Worm (Caenorhabditis elegans) whole organism, L4 larva: ENCODE data around the gene ppm-1.H.

Source experiments
- F10B5.3 ChIP-seq: sonication (generic microtip); optimal IDR thresholded peaks from 2 replicates; lab custom pipeline; 2016; ENCODE audit warnings: mild to moderate bottlenecking, missing genetic modification characterization, missing compliant biosample characterization
- F44E2.7 ChIP-seq: fragments of 200-800 bp; sonication (Bioruptor generic); IDR thresholded peaks from 2 replicates; pipeline ENCODE4 v2.1.2; 2022; ENCODE audit warnings: missing genetic modification characterization, missing compliant biosample characterization
- F49E8.2 ChIP-seq: sonication (generic microtip); optimal IDR thresholded peaks from 2 replicates; lab custom pipeline; 2016; ENCODE audit warnings: missing compliant biosample characterization, mild to moderate bottlenecking, missing genetic modification characterization, borderline replicate concordance
- T20F7.1 ChIP-seq: fragments of 200-800 bp; sonication (Bioruptor generic); optimal IDR thresholded peaks from 2 replicates; lab custom pipeline; 2018; ENCODE audit warnings: mild to moderate bottlenecking, missing genetic modification characterization, missing compliant biosample characterization
- ZK546.5 ChIP-seq, 2 experiments: sonication (generic microtip); optimal IDR thresholded peaks; 2 replicates each; lab custom pipeline; 2017; ENCODE audit warnings: missing biosample characterization in 2 of 2, missing genetic modification characterization in 2 of 2
- aha-1 ChIP-seq: fragments of 150-350 bp; peaks from one replicate; lab custom pipeline; 2014; ENCODE audit warnings: missing biosample characterization, missing genetic modification characterization
- aly-2 ChIP-seq: sonication (generic microtip); optimal IDR thresholded peaks from 2 replicates; lab custom pipeline; 2018; ENCODE audit warnings: missing biosample characterization, missing genetic modification characterization
- ama-1 ChIP-seq: fragments of 150-350 bp; optimal IDR thresholded peaks from 2 replicates; lab custom pipeline; 2014; ENCODE audit warnings: inconsistent platforms, mixed read lengths
- arid-1 ChIP-seq: fragments of 200-800 bp; sonication (Bioruptor generic); conservative IDR thresholded peaks from 2 replicates; pipeline ENCODE4 v1.3.6; 2022; ENCODE audit warnings: missing genetic modification reagents, missing genetic modification characterization, missing compliant biosample characterization
- ceh-32 ChIP-seq: sonication (generic microtip); optimal IDR thresholded peaks from 2 replicates; lab custom pipeline; 2016; ENCODE audit warnings: mild to moderate bottlenecking, missing genetic modification characterization, missing compliant biosample characterization; ENCODE audit not compliant: poor library complexity
- ces-1 ChIP-seq: fragments of 150-350 bp; sonication (generic microtip); optimal IDR thresholded peaks from 4 replicates; lab custom pipeline; 2014; ENCODE audit warnings: missing biosample characterization, missing genetic modification reagents, missing genetic modification characterization
- daf-16 ChIP-seq, 3 experiments: sonication (generic microtip); optimal IDR thresholded peaks; 2 replicates each; lab custom pipeline; 2016 to 2017; ENCODE audit warnings: missing genetic modification characterization in 3 of 3, missing genetic modification reagents in 3 of 3, mild to moderate bottlenecking in 2 of 3, missing compliant biosample characterization in 2 of 3, missing biosample characterization in 1 of 3, moderate library complexity in 1 of 3
- dmd-6 ChIP-seq: fragments of 200-800 bp; sonication (Bioruptor generic); IDR thresholded peaks from 2 replicates; pipeline ENCODE4 v1.3.6; 2022; ENCODE audit warnings: missing genetic modification reagents, missing genetic modification characterization, missing compliant biosample characterization
- dve-1 ChIP-seq: sonication (generic microtip); optimal IDR thresholded peaks from 2 replicates; lab custom pipeline; 2017; ENCODE audit warnings: antibody characterized with exemption, mild to moderate bottlenecking, missing genetic modification characterization, missing compliant biosample characterization; ENCODE audit not compliant: insufficient read depth
- fkh-10 ChIP-seq: fragments of 150-350 bp; optimal IDR thresholded peaks from 2 replicates; lab custom pipeline; 2014; ENCODE audit warnings: missing biosample characterization, missing genetic modification reagents, missing genetic modification characterization
- fos-1 ChIP-seq: fragments of 150-350 bp; optimal IDR thresholded peaks from 2 replicates; lab custom pipeline; 2014; ENCODE audit warnings: missing biosample characterization, missing genetic modification characterization
- hif-1 ChIP-seq, 2 experiments: sonication (generic microtip); optimal IDR thresholded peaks; 2 replicates each; lab custom pipeline; 2016 to 2017; ENCODE audit warnings: missing compliant biosample characterization in 2 of 2, missing genetic modification characterization in 2 of 2, missing genetic modification reagents in 2 of 2, missing genotype in 2 of 2, mild to moderate bottlenecking in 1 of 2
- hlh-11 ChIP-seq: fragments of 200-800 bp; sonication (Bioruptor generic); optimal IDR thresholded peaks from 2 replicates; lab custom pipeline; 2018; ENCODE audit warnings: mild to moderate bottlenecking, missing genetic modification characterization, missing compliant biosample characterization
- hmg-1.1 ChIP-seq: fragments of 200-800 bp; sonication (Bioruptor generic); IDR thresholded peaks from 2 replicates; pipeline ENCODE4 v1.3.6; 2022; ENCODE audit warnings: missing genetic modification reagents, missing genetic modification characterization, missing compliant biosample characterization
- lim-7 ChIP-seq: fragments of 200-800 bp; sonication (Bioruptor generic); IDR thresholded peaks from 2 replicates; pipeline ENCODE4 v1.3.6; 2022; ENCODE audit warnings: missing genetic modification characterization, missing compliant biosample characterization
- lsy-2 ChIP-seq, 2 experiments: fragments of 150-350 bp in 1 of 2; sonication (generic microtip) in 1 of 2; optimal IDR thresholded peaks; 2 replicates each; lab custom pipeline; 2014 to 2017; ENCODE audit warnings: missing biosample characterization in 2 of 2, missing genetic modification characterization in 2 of 2
- mes-2 ChIP-seq: sonication (generic microtip); optimal IDR thresholded peaks from 2 replicates; lab custom pipeline; 2016; ENCODE audit warnings: missing genotype, mild to moderate bottlenecking, missing genetic modification characterization, missing compliant biosample characterization; ENCODE audit not compliant: poor library complexity, severe bottlenecking
- nhr-11 ChIP-seq: fragments of 150-350 bp; optimal IDR thresholded peaks from 2 replicates; lab custom pipeline; 2014; ENCODE audit warnings: missing biosample characterization, missing genetic modification characterization
- nhr-28 ChIP-seq: fragments of 150-350 bp; optimal IDR thresholded peaks from 2 replicates; lab custom pipeline; 2014; ENCODE audit warnings: missing biosample characterization, missing genetic modification characterization
- nhr-6 ChIP-seq: fragments of 150-350 bp; optimal IDR thresholded peaks from 2 replicates; lab custom pipeline; 2014; ENCODE audit warnings: missing biosample characterization, missing genetic modification characterization
- nhr-77 ChIP-seq: fragments of 150-350 bp; optimal IDR thresholded peaks from 2 replicates; lab custom pipeline; 2014; ENCODE audit warnings: missing biosample characterization, missing genetic modification characterization
- php-3 ChIP-seq: fragments of 200-800 bp; sonication (Bioruptor generic); IDR thresholded peaks from 2 replicates; pipeline ENCODE4 v1.3.6; 2022; ENCODE audit warnings: missing genetic modification reagents, missing genetic modification characterization, missing compliant biosample characterization
- saeg-2 ChIP-seq: fragments of 200-800 bp; sonication (Bioruptor generic); IDR thresholded peaks from 2 replicates; pipeline ENCODE4 v1.3.6; 2022; ENCODE audit warnings: missing genetic modification reagents, missing genetic modification characterization, missing compliant biosample characterization
- sdz-12 ChIP-seq: fragments of 200-800 bp; sonication (Bioruptor generic); optimal IDR thresholded peaks from 2 replicates; lab custom pipeline; 2018; ENCODE audit warnings: mild to moderate bottlenecking, missing genetic modification characterization, missing compliant biosample characterization
- set-16 ChIP-seq: fragments of 200-800 bp; sonication (Bioruptor generic); IDR thresholded peaks from 2 replicates; pipeline ENCODE4 v1.3.6; 2022; ENCODE audit warnings: missing genetic modification reagents, missing genetic modification characterization, missing compliant biosample characterization
- spr-1 ChIP-seq: sonication (generic microtip); optimal IDR thresholded peaks from 2 replicates; lab custom pipeline; 2016; ENCODE audit warnings: mild to moderate bottlenecking, missing genetic modification characterization, missing compliant biosample characterization
- unc-130 ChIP-seq: sonication (generic microtip); optimal IDR thresholded peaks from 2 replicates; lab custom pipeline; 2016; ENCODE audit warnings: missing genetic modification reagents, missing genetic modification characterization, missing compliant biosample characterization
- unc-62 ChIP-seq, 3 experiments: fragments of 150-350 bp in 1 of 3; sonication (generic microtip); optimal IDR thresholded peaks in 2 of 3; peaks in 1 of 3; 1 replicate in 1 of 3; 2 replicates in 2 of 3; lab custom pipeline; 2014 to 2017; ENCODE audit warnings: missing biosample characterization in 3 of 3, missing genetic modification characterization in 3 of 3, missing genetic modification reagents in 3 of 3, missing genotype in 1 of 3
- vab-7 ChIP-seq: fragments of 200-800 bp; sonication (Bioruptor generic); IDR thresholded peaks from 2 replicates; pipeline ENCODE4 v1.3.6; 2022; ENCODE audit warnings: missing genetic modification reagents, missing genetic modification characterization, missing compliant biosample characterization
- zip-2 ChIP-seq: fragments of 150-350 bp; optimal IDR thresholded peaks from 2 replicates; lab custom pipeline; 2014; ENCODE audit warnings: missing biosample characterization, missing genetic modification characterization
- ztf-11 ChIP-seq: fragments of 150-350 bp; optimal IDR thresholded peaks from 2 replicates; lab custom pipeline; 2014; ENCODE audit warnings: missing biosample characterization, missing genetic modification characterization
- ztf-7 ChIP-seq: fragments of 150-350 bp; optimal IDR thresholded peaks from 2 replicates; lab custom pipeline; 2014; ENCODE audit warnings: missing biosample characterization, missing genetic modification characterization

The ppm-1.H gene

DNA sequence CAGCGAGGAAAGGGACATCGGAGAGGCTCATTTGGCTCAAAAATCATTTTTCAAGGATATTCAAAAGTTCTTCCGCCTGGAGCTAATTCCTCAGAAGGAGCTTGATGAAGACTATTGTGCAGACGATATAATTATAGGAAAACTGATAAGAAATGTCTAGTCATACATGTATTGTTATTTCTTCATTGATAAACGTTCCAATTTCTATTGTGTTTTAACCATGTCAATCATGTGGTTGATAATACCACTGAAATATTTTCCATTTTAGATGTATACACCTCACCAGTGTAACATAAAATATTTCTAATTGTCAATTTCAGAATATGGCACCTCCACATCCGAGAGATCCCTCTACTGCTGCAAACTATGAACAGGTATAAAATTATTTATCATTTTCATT is 11.2 kb upstream of the ppm-1.H start, which contains the start of gene ltah-1.1:
TSS of gene ltah-1.1 (plus strand) at position 283 of the 400 bp plus-strand sequence.
- TF ChIP-seq hlh-11 (tag; lab: Kevin White, UChicago) (peak; percentile 2), dmd-6 (GFP tag; lab: Robert Waterston, UW) (peak; percentile 42; the same call in 1 of the 2 replicates), nhr-28 (tag; lab: Kevin White, UChicago) (peak; percentile 20), F49E8.2 (tag; lab: Kevin White, UChicago) (no peak), lsy-2 (tag; optimal IDR thresholded peaks at IDR 0.05; lab: Kevin White, UChicago) (no peak), hmg-1.1 (GFP tag; lab: Robert Waterston, UW) (no peak), aha-1 (tag; lab: Kevin White, UChicago) (no peak), dve-1 (tag; lab: Kevin White, UChicago) (peak; percentile 27), hif-1 (tag; optimal IDR thresholded peaks at IDR 0.05; lab: Kevin White, UChicago) (no peak), ama-1 (no peak), set-16 (GFP tag; lab: Robert Waterston, UW) (no peak), fos-1 (tag; lab: Kevin White, UChicago) (no peak), aly-2 (tag; lab: Kevin White, UChicago) (no peak), daf-16 (GFP tag; optimal IDR thresholded peaks at IDR 0.05; lab: Kevin White, UChicago) (no peak), daf-16 (tag; optimal IDR thresholded peaks at IDR 0.05; lab: Kevin White, UChicago) (peak; percentile 16)

DNA sequence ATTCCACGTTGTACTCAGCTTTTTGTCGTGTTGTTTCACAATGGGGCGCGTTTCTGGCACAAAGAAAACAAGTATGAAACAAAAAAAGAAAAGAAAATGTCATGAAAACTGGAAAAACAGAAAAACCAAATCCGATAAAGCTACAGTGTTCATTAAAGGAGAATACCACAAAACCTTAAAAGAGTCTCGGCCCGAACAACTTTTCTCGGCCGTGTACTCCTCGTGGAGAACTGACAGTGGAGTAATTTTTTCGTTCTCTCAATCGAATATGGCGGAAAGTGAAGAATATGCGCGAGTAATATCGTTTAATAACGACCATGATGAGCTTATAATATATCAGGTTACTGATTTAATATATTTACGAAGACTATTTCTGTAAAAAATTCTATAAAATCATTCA is 10.4 kb upstream of the ppm-1.H start, which contains the start of the genes tag-335 and vkmt-1:
TSS of gene tag-335 (minus strand) at position 88 of the 400 bp plus-strand sequence.
TSS of gene vkmt-1 (plus strand) at position 219 of the 400 bp plus-strand sequence.
- TF ChIP-seq ztf-7 (tag; lab: Kevin White, UChicago) (no peak), lsy-2 (tag; optimal IDR thresholded peaks at IDR 0.05; lab: Kevin White, UChicago) (peak in 1 of 2 experiments; percentile 72), mes-2 (peak; percentile 88), ama-1 (no peak), zip-2 (tag; lab: Kevin White, UChicago) (no peak), saeg-2 (GFP tag; lab: Robert Waterston, UW) (no peak), nhr-6 (peak; percentile 20), aly-2 (tag; lab: Kevin White, UChicago) (no peak), hif-1 (tag; optimal IDR thresholded peaks at IDR 0.05; lab: Kevin White, UChicago) (peak in 1 of 2 experiments; percentile 11), unc-130 (GFP tag; lab: Kevin White, UChicago) (peak; percentile 50), F49E8.2 (tag; lab: Kevin White, UChicago) (no peak), unc-62 (GFP tag; optimal IDR thresholded peaks at IDR 0.05 in 1 of 2; lab: Kevin White, UChicago) (peak in 1 of 2 experiments; percentile 84), unc-62 (tag; optimal IDR thresholded peaks at IDR 0.05; lab: Kevin White, UChicago) (no peak)

DNA sequence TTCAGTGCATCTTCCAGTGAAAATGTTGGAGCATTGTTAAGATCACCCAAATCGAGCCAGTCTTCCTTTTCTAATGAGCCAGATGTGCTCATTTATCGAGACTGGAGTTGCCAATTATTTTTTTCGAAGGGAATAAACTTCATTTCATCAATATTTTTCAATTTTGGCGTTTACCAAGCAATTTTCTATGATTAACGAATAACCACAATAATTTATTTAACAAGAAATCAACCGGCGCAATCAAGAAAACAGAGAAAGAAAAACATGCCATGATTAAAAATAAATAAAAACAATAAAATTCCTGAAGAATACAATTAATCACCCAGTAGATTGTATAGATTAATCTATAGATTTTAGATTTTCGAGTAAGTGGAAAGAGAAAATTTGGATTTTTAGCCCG is 7.8 kb upstream of the ppm-1.H start, which contains the start of gene vps-8:
TSS of gene vps-8 (minus strand) at position 101 of the 400 bp plus-strand sequence.
- no peak for TF ChIP-seq ceh-32 (tag; lab: Kevin White, UChicago)
- TF ChIP-seq arid-1, result no peak
- TF ChIP-seq ztf-7 (tag; lab: Kevin White, UChicago), result no peak
- TF ChIP-seq ztf-11 (tag; lab: Kevin White, UChicago), result no peak

DNA sequence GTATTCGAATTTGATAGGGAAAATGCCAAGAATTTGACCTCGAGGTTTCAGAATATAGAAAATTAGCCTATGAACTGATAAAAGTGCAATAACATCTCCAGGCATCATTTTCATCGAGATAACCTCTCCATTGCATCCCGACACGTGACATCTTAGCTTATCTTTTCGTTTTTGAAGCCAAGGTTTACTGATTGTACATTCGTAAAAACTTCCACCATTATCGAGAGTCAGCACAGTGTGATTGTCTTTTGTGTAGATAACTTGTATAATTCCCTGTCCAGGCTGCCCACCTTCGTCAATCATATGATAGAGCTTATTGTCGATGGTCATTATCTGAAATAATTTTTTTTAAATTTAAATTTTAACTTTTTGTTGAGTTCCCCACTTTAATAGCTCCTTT is 6.2 kb upstream of the ppm-1.H start:
- TF ChIP-seq lim-7 (GFP tag; lab: Robert Waterston, UW) (no peak), nhr-11 (tag; lab: Kevin White, UChicago) (no peak), F44E2.7 (no peak), sdz-12 (GFP tag; lab: Kevin White, UChicago) (no peak), php-3 (no peak), T20F7.1 (no peak), nhr-77 (tag; lab: Kevin White, UChicago) (no peak), ZK546.5 (tag; optimal IDR thresholded peaks at IDR 0.05; lab: Kevin White, UChicago) (no peak), vab-7 (no peak), fkh-10 (GFP tag; lab: Kevin White, UChicago) (no peak), spr-1 (tag; lab: Kevin White, UChicago) (no peak), hif-1 (tag; optimal IDR thresholded peaks at IDR 0.05; lab: Kevin White, UChicago) (no peak), F10B5.3 (tag; lab: Kevin White, UChicago) (no peak), ces-1 (GFP tag; lab: Kevin White, UChicago) (no peak)
